Worm (Caenorhabditis elegans): ENCODE results near the gene T01D1.7.

ce11 chrII:196685-197084 is 23.1 kb upstream of the T01D1.7 start, which contains the start of gene chs-2:
- TF ChIP-seq nhr-12 (tag; optimal IDR thresholded peaks at IDR 0.05) (no peak), ztf-11 (tag; optimal IDR thresholded peaks at IDR 0.05) (no peak), nhr-76 (tag; optimal IDR thresholded peaks at IDR 0.05) (no peak), nhr-237 (tag; optimal IDR thresholded peaks at IDR 0.05) (no peak)

Measured in whole organism, mixed stage, embryonic.